Worm (Caenorhabditis elegans) whole organism, midembryonic: ENCODE measurements around the gene glb-22.

Experiments used
- T22C8.4 ChIP-seq: fragments of 200-800 bp; sonication (Bioruptor generic); IDR thresholded peaks from 2 replicates; pipeline ENCODE4 v1.3.6; 2022; ENCODE audit warnings: missing genetic modification characterization, missing compliant biosample characterization
- cog-1 ChIP-seq: sonication (generic microtip); optimal IDR thresholded peaks from 2 replicates; lab custom pipeline; 2016; ENCODE audit warnings: missing genetic modification characterization, missing compliant biosample characterization
- flt-1 ChIP-seq: fragments of 200-800 bp; sonication (Bioruptor generic); IDR thresholded peaks from 2 replicates; pipeline ENCODE4 v1.3.6; 2022; ENCODE audit warnings: missing genetic modification characterization, missing compliant biosample characterization
- klf-2 ChIP-seq: fragments of 200-800 bp; sonication (Bioruptor generic); conservative IDR thresholded peaks from 2 replicates; pipeline ENCODE4 v1.3.6; 2022; ENCODE audit warnings: missing genetic modification reagents, missing genetic modification characterization, missing compliant biosample characterization
- med-1 ChIP-seq: sonication (generic microtip); optimal IDR thresholded peaks from 2 replicates; lab custom pipeline; 2017; ENCODE audit warnings: missing genetic modification characterization, mild to moderate bottlenecking, missing compliant biosample characterization, antibody characterized with exemption, missing genetic modification reagents; ENCODE audit not compliant: insufficient read depth
- ref-1 ChIP-seq: fragments of 200-800 bp; sonication (Bioruptor generic); conservative IDR thresholded peaks from 2 replicates; pipeline ENCODE4 v1.3.6; 2022; ENCODE audit warnings: missing genetic modification reagents, missing genetic modification characterization, missing compliant biosample characterization
- tab-1 ChIP-seq: fragments of 200-800 bp; sonication (Bioruptor generic); IDR thresholded peaks from 2 replicates; pipeline ENCODE4 v1.3.6; 2022; ENCODE audit warnings: missing genetic modification characterization, missing compliant biosample characterization
- ztf-23 ChIP-seq: fragments of 200-800 bp; sonication (Bioruptor generic); IDR thresholded peaks from 2 replicates; pipeline ENCODE4 v1.3.6; 2022; ENCODE audit warnings: missing genetic modification reagents, missing genetic modification characterization, missing compliant biosample characterization
- ztf-29 ChIP-seq: fragments of 200-800 bp; sonication (Bioruptor generic); IDR thresholded peaks from 2 replicates; pipeline ENCODE4 v1.3.6; 2022; ENCODE audit warnings: missing genetic modification reagents, missing genetic modification characterization, missing compliant biosample characterization

glb-22 gene

DNA sequence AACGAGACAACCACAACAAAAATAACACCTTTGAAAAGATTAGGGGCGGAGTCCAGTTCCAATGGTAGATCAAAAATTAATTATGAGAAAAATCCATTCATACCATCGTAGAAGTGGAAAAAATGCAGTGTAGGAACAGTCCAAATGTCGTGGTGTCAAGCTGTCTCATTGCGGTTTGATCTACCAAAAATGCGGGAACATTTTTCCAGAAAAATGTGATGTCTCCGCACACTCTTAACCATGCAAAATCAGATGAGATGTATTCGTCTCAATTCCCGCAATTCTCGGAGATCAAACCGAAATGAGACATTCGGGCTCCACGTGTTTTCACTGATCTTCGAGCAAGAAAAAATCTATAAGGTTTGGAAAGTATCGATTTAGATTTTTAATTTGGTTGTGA, 6.0 kb upstream of the glb-22 start:
- no peak for TF ChIP-seq ztf-29 (GFP tag; lab: Robert Waterston, UW)
- no peak for TF ChIP-seq cog-1
- no peak for TF ChIP-seq flt-1 (GFP tag; lab: Robert Waterston, UW)
- TF ChIP-seq tab-1: no peak
- no peak for TF ChIP-seq ztf-23 (GFP tag; lab: Robert Waterston, UW)
- no peak for TF ChIP-seq klf-2 (GFP tag; lab: Robert Waterston, UW)
- no peak for TF ChIP-seq ref-1 (GFP tag; lab: Robert Waterston, UW)
- no peak for TF ChIP-seq med-1 (GFP tag; lab: Kevin White, UChicago)
- no peak for TF ChIP-seq T22C8.4 (GFP tag; lab: Robert Waterston, UW)

DNA sequence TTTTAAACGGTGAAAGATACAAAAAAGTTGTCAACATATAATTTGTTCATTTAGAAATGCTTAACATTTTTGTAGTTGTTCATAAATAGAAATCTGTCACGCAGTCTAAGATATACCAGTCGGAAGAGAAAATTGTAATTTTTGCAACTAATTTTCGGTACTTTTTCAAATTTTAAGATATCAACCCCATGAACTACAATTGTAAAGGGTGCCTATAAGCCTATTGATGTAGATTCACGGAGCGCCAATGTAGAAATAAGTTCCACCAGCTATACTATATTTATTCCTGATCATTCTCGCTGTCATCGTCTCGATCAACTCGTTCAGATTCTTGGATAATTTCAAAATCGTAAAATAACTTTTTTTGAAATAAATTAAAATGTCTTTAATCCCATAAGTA, 5.1 kb upstream of the glb-22 start:
- no peak for TF ChIP-seq ztf-23 (GFP tag; lab: Robert Waterston, UW)
- no peak for TF ChIP-seq tab-1
- TF ChIP-seq flt-1 (GFP tag; lab: Robert Waterston, UW): no peak
- no peak for TF ChIP-seq ref-1 (GFP tag; lab: Robert Waterston, UW)
- no peak for TF ChIP-seq ztf-29 (GFP tag; lab: Robert Waterston, UW)
- TF ChIP-seq cog-1: no peak
- TF ChIP-seq med-1 (GFP tag; lab: Kevin White, UChicago): no peak
- TF ChIP-seq T22C8.4 (GFP tag; lab: Robert Waterston, UW): no peak
- no peak for TF ChIP-seq klf-2 (GFP tag; lab: Robert Waterston, UW)

DNA sequence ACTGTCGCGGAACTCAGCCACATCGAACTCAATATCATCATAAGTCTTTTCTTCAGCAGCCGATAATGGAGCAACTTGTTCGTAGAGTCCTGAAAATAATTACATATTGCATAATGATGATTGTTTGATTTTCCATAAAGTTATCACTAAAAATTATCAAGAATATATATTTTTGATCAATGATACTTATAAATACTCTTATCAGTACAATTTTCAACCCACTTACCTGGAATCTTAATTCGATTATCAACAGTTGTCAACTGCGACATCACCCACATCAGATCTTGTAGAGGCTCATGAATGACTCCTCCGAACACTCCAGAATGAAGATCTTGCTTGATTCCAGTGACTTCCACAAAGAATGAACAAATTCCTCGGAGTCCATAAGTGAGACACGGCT, 4.1 kb upstream of the glb-22 start:
- TF ChIP-seq ref-1 (GFP tag; lab: Robert Waterston, UW) (no peak), tab-1 (no peak), ztf-23 (GFP tag; lab: Robert Waterston, UW) (no peak), klf-2 (GFP tag; lab: Robert Waterston, UW) (no peak), T22C8.4 (GFP tag; lab: Robert Waterston, UW) (no peak), ztf-29 (GFP tag; lab: Robert Waterston, UW) (no peak), cog-1 (no peak), flt-1 (GFP tag; lab: Robert Waterston, UW) (no peak), med-1 (GFP tag; lab: Kevin White, UChicago) (no peak)

DNA sequence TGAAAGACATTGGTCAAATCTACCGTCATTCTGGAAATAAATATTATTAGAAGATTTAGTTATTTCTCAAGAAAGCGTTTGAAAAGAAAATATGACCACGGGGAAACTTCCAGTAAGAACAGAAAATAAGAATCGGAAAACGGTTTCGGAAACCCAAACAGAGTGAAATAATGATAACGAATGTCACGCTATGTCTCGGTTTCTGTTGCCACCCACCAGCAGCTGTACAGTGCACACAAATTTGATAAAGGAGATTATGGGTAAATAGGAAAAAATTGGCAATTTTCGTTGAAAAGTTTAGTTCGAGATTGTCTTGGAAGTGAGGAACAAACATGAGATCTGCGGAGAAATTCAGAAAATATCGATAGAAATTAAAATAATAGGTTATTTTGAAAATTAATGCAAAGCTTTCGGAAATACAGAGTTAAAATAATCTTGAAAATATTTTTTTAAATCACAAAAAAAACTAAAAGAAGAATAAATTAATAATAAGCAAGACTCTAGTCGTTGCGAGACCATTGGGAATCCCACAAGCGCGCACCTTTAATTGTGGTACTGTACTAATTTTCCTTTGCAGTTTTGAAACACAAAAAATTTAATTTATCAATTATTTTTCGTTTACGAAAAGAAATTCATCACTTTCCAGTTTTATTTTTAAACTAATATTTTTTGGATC, 2.9 kb upstream of the glb-22 start, which contains the start of gene pes-9:
Gene pes-9, minus strand, starts transcription at position 30 of the 676 bp plus-strand sequence.
- TF ChIP-seq klf-2 (GFP tag; lab: Robert Waterston, UW) (no peak), T22C8.4 (GFP tag; lab: Robert Waterston, UW) (no peak), ztf-29 (GFP tag; lab: Robert Waterston, UW) (no peak), tab-1 (no peak), med-1 (GFP tag; lab: Kevin White, UChicago) (no peak), ref-1 (GFP tag; lab: Robert Waterston, UW) (no peak), cog-1 (no peak)

DNA sequence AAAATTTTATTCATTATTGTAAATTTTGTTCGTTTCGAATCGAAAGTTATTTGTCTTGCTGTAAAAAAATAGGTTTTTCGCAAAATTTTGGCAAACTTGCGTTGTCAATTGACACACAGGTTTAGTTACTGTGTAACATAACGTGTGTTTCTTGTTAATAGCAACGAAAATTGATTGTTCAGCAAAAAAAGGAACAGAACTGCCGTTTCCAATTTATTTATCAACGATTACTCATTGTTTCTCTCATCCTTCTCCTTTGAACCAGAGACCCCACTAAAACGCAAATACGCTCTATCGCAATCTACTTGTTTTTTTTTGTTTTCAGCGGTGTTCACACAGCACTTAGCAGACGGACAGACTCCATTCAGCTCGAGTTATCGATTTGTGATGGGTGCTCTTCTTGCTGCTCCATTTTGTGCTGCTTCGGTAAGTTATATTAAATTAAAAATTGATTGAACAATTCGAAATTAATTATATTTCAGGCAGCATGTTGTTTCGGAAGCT, 2.3 kb upstream of the glb-22 start, which contains the start of gene R11H6.2:
Gene R11H6.2, plus strand, starts transcription at position 326 of the 504 bp plus-strand sequence.
- TF ChIP-seq klf-2 (GFP tag; lab: Robert Waterston, UW): no peak
- TF ChIP-seq T22C8.4 (GFP tag; lab: Robert Waterston, UW): no peak
- no peak for TF ChIP-seq med-1 (GFP tag; lab: Kevin White, UChicago)
- TF ChIP-seq cog-1: no peak
- no peak for TF ChIP-seq ztf-29 (GFP tag; lab: Robert Waterston, UW)
- TF ChIP-seq ref-1 (GFP tag; lab: Robert Waterston, UW): no peak
- TF ChIP-seq flt-1 (GFP tag; lab: Robert Waterston, UW): no peak
- TF ChIP-seq tab-1: no peak
- TF ChIP-seq ztf-23 (GFP tag; lab: Robert Waterston, UW): no peak

DNA sequence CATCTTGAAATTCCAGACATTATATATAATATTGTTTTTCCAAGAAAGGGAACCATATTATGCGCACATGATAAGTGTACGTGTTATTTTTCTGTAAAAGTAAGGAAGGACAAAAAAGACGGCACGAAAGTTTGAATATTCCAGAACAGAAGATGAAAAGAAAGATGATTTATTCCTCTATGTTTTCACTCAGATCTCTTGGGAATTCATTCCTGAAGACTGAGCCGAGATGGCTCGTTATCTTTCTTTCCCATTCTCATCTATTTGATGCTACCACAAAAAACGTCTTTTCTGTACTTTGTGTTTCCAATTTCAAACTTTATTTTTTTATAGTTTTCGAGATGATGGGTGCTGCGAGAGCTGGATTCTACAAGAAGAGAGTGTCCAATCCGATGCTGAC, 3.7 kb downstream of the glb-22 start:
- TF ChIP-seq med-1 (GFP tag; lab: Kevin White, UChicago): no peak
- TF ChIP-seq klf-2 (GFP tag; lab: Robert Waterston, UW): no peak
- TF ChIP-seq T22C8.4 (GFP tag; lab: Robert Waterston, UW): no peak
- TF ChIP-seq cog-1: no peak
- no peak for TF ChIP-seq flt-1 (GFP tag; lab: Robert Waterston, UW)
- no peak for TF ChIP-seq ztf-29 (GFP tag; lab: Robert Waterston, UW)
- TF ChIP-seq ref-1 (GFP tag; lab: Robert Waterston, UW): no peak
- no peak for TF ChIP-seq ztf-23 (GFP tag; lab: Robert Waterston, UW)
- TF ChIP-seq tab-1: no peak

DNA sequence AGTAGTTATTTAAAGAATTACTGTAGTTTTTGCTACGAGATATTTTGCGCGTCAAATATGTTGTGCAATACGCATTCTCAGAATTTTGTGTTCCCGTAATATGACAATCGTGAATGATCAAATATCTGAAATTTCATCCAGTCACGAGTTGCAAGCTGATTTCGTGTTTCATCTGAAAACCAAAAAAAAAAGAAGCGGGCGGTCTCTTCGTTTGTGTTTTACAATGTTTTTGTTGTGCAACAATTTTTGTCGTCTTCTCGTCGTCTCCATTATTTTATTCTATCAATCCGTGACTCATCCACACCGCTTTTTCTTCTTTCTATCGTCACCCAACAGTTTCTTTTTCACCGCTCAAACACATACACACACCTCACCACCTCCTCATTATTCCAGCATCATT, 9.6 kb downstream of the glb-22 start, which contains the start of gene R11H6.4:
Gene R11H6.4, plus strand, starts transcription at position 301 of the 400 bp plus-strand sequence.
- TF ChIP-seq ztf-29 (GFP tag; lab: Robert Waterston, UW): no peak
- no peak for TF ChIP-seq T22C8.4 (GFP tag; lab: Robert Waterston, UW)
- no peak for TF ChIP-seq flt-1 (GFP tag; lab: Robert Waterston, UW)
- no peak for TF ChIP-seq ref-1 (GFP tag; lab: Robert Waterston, UW)
- no peak for TF ChIP-seq tab-1
- TF ChIP-seq cog-1: no peak
- TF ChIP-seq med-1 (GFP tag; lab: Kevin White, UChicago): no peak
- TF ChIP-seq ztf-23 (GFP tag; lab: Robert Waterston, UW): no peak
- no peak for TF ChIP-seq klf-2 (GFP tag; lab: Robert Waterston, UW)

DNA sequence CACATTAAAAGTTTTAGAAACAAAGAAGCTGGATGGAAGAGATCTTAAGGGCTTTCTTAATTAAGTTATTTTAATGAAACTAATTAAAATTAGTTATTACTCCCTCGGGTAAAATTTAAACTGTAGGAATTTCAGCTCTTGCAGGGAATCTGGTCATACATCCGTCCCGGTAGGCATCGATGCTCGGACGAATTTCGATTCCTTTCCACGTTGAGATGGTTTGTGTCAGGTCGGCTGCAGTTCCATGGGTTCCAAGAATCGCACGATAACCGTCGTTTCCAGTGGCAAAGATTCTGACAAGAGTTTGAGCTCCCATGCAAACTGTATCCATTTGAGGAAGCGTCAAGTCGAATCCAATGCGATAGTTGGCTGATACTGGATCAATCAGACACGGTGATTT, 10.7 kb downstream of the glb-22 start:
- TF ChIP-seq med-1 (GFP tag; lab: Kevin White, UChicago) (no peak), klf-2 (GFP tag; lab: Robert Waterston, UW) (no peak), ztf-23 (GFP tag; lab: Robert Waterston, UW) (no peak), T22C8.4 (GFP tag; lab: Robert Waterston, UW) (no peak), tab-1 (no peak), cog-1 (no peak), flt-1 (GFP tag; lab: Robert Waterston, UW) (no peak), ztf-29 (GFP tag; lab: Robert Waterston, UW) (no peak), ref-1 (GFP tag; lab: Robert Waterston, UW) (no peak)

DNA sequence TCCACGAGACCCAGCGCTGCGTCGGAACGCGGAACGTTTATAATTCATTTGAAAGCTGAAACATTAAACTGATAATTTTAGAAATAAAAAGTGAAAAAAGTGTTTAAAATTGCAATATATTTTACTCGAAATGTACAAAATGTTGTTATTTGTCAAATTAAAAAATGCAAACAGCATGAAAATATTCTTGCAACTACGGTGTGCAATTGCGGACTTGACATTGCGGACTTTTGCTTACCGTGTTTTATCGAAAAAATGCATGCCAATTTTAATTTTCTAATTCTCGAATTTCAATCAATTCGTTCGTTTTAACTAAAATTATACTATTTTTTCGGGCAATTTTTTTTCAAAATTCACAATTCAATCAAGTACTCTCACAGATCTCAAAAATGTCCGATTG, 12.1 kb downstream of the glb-22 start, which contains the start of the genes R11H6.5 and ccnk-1:
Gene R11H6.5, minus strand, starts transcription at position 55 of the 400 bp plus-strand sequence.
Gene ccnk-1, plus strand, starts transcription at position 381 of the 400 bp plus-strand sequence.
- TF ChIP-seq ztf-23 (GFP tag; lab: Robert Waterston, UW) (no peak), T22C8.4 (GFP tag; lab: Robert Waterston, UW) (no peak), klf-2 (GFP tag; lab: Robert Waterston, UW) (no peak), ztf-29 (GFP tag; lab: Robert Waterston, UW) (no peak), ref-1 (GFP tag; lab: Robert Waterston, UW) (no peak), cog-1 (no peak)
